Worm (Caenorhabditis elegans) whole organism, L4 larva: Measurements from ENCODE around the gene C53B7.2.

Source experiments
- F10B5.3 ChIP-seq: sonication (generic microtip); optimal IDR thresholded peaks from 2 replicates; lab custom pipeline; 2016; ENCODE audit warnings: mild to moderate bottlenecking, missing genetic modification characterization, missing compliant biosample characterization
- F37D6.2 ChIP-seq: sonication (generic microtip); optimal IDR thresholded peaks from 2 replicates; lab custom pipeline; 2016; ENCODE audit warnings: mild to moderate bottlenecking, missing genetic modification characterization, missing compliant biosample characterization
- T26A8.4 ChIP-seq: fragments of 200-800 bp; sonication (Bioruptor generic); IDR thresholded peaks from 2 replicates; pipeline ENCODE4 v1.3.6; 2022; ENCODE audit warnings: missing genetic modification characterization, missing compliant biosample characterization
- Y5F2A.4 ChIP-seq: fragments of 200-800 bp; sonication (Bioruptor generic); optimal IDR thresholded peaks from 2 replicates; lab custom pipeline; 2018; ENCODE audit warnings: mild to moderate bottlenecking, missing genetic modification characterization, missing compliant biosample characterization
- Y75B8A.6 ChIP-seq: fragments of 200-800 bp; sonication (Bioruptor generic); IDR thresholded peaks from 2 replicates; pipeline ENCODE4 v1.3.6; 2022; ENCODE audit warnings: missing genetic modification reagents, missing genetic modification characterization, missing compliant biosample characterization
- aha-1 ChIP-seq: fragments of 150-350 bp; peaks from one replicate; lab custom pipeline; 2014; ENCODE audit warnings: missing biosample characterization, missing genetic modification characterization
- ama-1 ChIP-seq: fragments of 150-350 bp; optimal IDR thresholded peaks from 2 replicates; lab custom pipeline; 2014; ENCODE audit warnings: inconsistent platforms, mixed read lengths
- ceh-28 ChIP-seq: fragments of 150-350 bp; optimal IDR thresholded peaks from 2 replicates; lab custom pipeline; 2014; ENCODE audit warnings: missing biosample characterization, missing genetic modification reagents, missing genetic modification characterization
- ceh-44 ChIP-seq: fragments of 200-800 bp; sonication (Bioruptor generic); IDR thresholded peaks from 2 replicates; pipeline ENCODE4 v1.3.6; 2022; ENCODE audit warnings: missing genetic modification reagents, missing genetic modification characterization, missing compliant biosample characterization
- ceh-62 ChIP-seq: sonication (generic microtip); optimal IDR thresholded peaks from 2 replicates; lab custom pipeline; 2017; ENCODE audit warnings: missing biosample characterization, missing genetic modification characterization
- ceh-82 ChIP-seq: sonication (generic microtip); optimal IDR thresholded peaks from 2 replicates; lab custom pipeline; 2017; ENCODE audit warnings: missing biosample characterization, missing genetic modification characterization
- ces-1 ChIP-seq: fragments of 150-350 bp; sonication (generic microtip); optimal IDR thresholded peaks from 4 replicates; lab custom pipeline; 2014; ENCODE audit warnings: missing biosample characterization, missing genetic modification reagents, missing genetic modification characterization
- ctbp-1 ChIP-seq: fragments of 200-800 bp; sonication (Bioruptor generic); IDR thresholded peaks from 2 replicates; pipeline ENCODE4 v1.3.6; 2022; ENCODE audit warnings: missing genetic modification reagents, missing genetic modification characterization, missing compliant biosample characterization
- daf-12 ChIP-seq: fragments of 150-350 bp; optimal IDR thresholded peaks from 2 replicates; lab custom pipeline; 2014; ENCODE audit warnings: missing biosample characterization, missing genetic modification reagents, missing genetic modification characterization
- daf-16 ChIP-seq, 3 experiments: sonication (generic microtip); optimal IDR thresholded peaks; 2 replicates each; lab custom pipeline; 2016 to 2017; ENCODE audit warnings: missing genetic modification characterization in 3 of 3, missing genetic modification reagents in 3 of 3, mild to moderate bottlenecking in 2 of 3, missing compliant biosample characterization in 2 of 3, missing biosample characterization in 1 of 3, moderate library complexity in 1 of 3
- daf-19 ChIP-seq: fragments of 200-800 bp; sonication (Bioruptor generic); conservative IDR thresholded peaks from 2 replicates; pipeline ENCODE4 v1.3.6; 2022; ENCODE audit warnings: missing genetic modification characterization, missing compliant biosample characterization
- dmd-8 ChIP-seq: fragments of 200-800 bp; sonication (Bioruptor generic); IDR thresholded peaks from 2 replicates; pipeline ENCODE4 v1.3.6; 2022; ENCODE audit warnings: missing genetic modification characterization, missing compliant biosample characterization
- dve-1 ChIP-seq: sonication (generic microtip); optimal IDR thresholded peaks from 2 replicates; lab custom pipeline; 2017; ENCODE audit warnings: antibody characterized with exemption, mild to moderate bottlenecking, missing genetic modification characterization, missing compliant biosample characterization; ENCODE audit not compliant: insufficient read depth
- fkh-10 ChIP-seq: fragments of 150-350 bp; optimal IDR thresholded peaks from 2 replicates; lab custom pipeline; 2014; ENCODE audit warnings: missing biosample characterization, missing genetic modification reagents, missing genetic modification characterization
- fos-1 ChIP-seq: fragments of 150-350 bp; optimal IDR thresholded peaks from 2 replicates; lab custom pipeline; 2014; ENCODE audit warnings: missing biosample characterization, missing genetic modification characterization
- hif-1 ChIP-seq, 2 experiments: sonication (generic microtip); optimal IDR thresholded peaks; 2 replicates each; lab custom pipeline; 2016 to 2017; ENCODE audit warnings: missing compliant biosample characterization in 2 of 2, missing genetic modification characterization in 2 of 2, missing genetic modification reagents in 2 of 2, missing genotype in 2 of 2, mild to moderate bottlenecking in 1 of 2
- hlh-30 ChIP-seq: sonication (generic microtip); optimal IDR thresholded peaks from 2 replicates; lab custom pipeline; 2017; ENCODE audit warnings: antibody characterized with exemption, mild to moderate bottlenecking, missing genetic modification characterization, missing compliant biosample characterization; ENCODE audit not compliant: insufficient read depth
- lin-38 ChIP-seq: fragments of 200-800 bp; sonication (Bioruptor generic); IDR thresholded peaks from 2 replicates; pipeline ENCODE4 v1.3.6; 2022; ENCODE audit warnings: missing genetic modification reagents, missing genetic modification characterization, missing compliant biosample characterization
- lin-39 ChIP-seq: fragments of 150-350 bp; optimal IDR thresholded peaks from 2 replicates; lab custom pipeline; 2014; ENCODE audit warnings: missing biosample characterization, missing genetic modification reagents, missing genetic modification characterization
- madf-9 ChIP-seq: fragments of 200-800 bp; sonication (Bioruptor generic); conservative IDR thresholded peaks from 2 replicates; pipeline ENCODE4 v1.3.6; 2022; ENCODE audit warnings: missing genetic modification reagents, missing genetic modification characterization, missing compliant biosample characterization
- mdl-1 ChIP-seq, 2 experiments: fragments of 150-350 bp in 1 of 2; sonication (generic microtip) in 1 of 2; optimal IDR thresholded peaks; 2 replicates each; lab custom pipeline; 2014 to 2017; ENCODE audit warnings: missing biosample characterization in 2 of 2, missing genetic modification characterization in 2 of 2
- mep-1 ChIP-seq: fragments of 150-350 bp; sonication (generic microtip); optimal IDR thresholded peaks from 3 replicates; lab custom pipeline; 2014; ENCODE audit warnings: missing biosample characterization, missing genetic modification characterization
- mxl-3 ChIP-seq: fragments of 200-800 bp; sonication (Bioruptor generic); optimal IDR thresholded peaks from 2 replicates; lab custom pipeline; 2018; ENCODE audit warnings: mild to moderate bottlenecking, missing genetic modification characterization, missing compliant biosample characterization
- nhr-102 ChIP-seq: sonication (generic microtip); optimal IDR thresholded peaks from 2 replicates; lab custom pipeline; 2016; ENCODE audit warnings: mild to moderate bottlenecking, missing genetic modification characterization, moderate library complexity, missing compliant biosample characterization
- nhr-42 ChIP-seq: fragments of 200-800 bp; sonication (Bioruptor generic); IDR thresholded peaks from 2 replicates; pipeline ENCODE4 v1.3.6; 2022; ENCODE audit warnings: missing genetic modification characterization, missing compliant biosample characterization
- nhr-6 ChIP-seq: fragments of 150-350 bp; optimal IDR thresholded peaks from 2 replicates; lab custom pipeline; 2014; ENCODE audit warnings: missing biosample characterization, missing genetic modification characterization
- nhr-76 ChIP-seq: fragments of 150-350 bp; optimal IDR thresholded peaks from 2 replicates; lab custom pipeline; 2014; ENCODE audit warnings: missing biosample characterization, missing genetic modification characterization
- pha-4 ChIP-seq, 2 experiments: fragments of 150-350 bp in 1 of 2; fragments of 200-800 bp in 1 of 2; sonication (Bioruptor generic) in 1 of 2; IDR thresholded peaks in 1 of 2; optimal IDR thresholded peaks in 1 of 2; 2 replicates each; pipeline versions ENCODE4 v1.3.6 to Lab custom; 2014 to 2022; ENCODE audit warnings: missing genetic modification characterization in 2 of 2, missing genetic modification reagents in 2 of 2, missing biosample characterization in 1 of 2, missing compliant biosample characterization in 1 of 2
- php-3 ChIP-seq: fragments of 200-800 bp; sonication (Bioruptor generic); IDR thresholded peaks from 2 replicates; pipeline ENCODE4 v1.3.6; 2022; ENCODE audit warnings: missing genetic modification reagents, missing genetic modification characterization, missing compliant biosample characterization
- pqm-1 ChIP-seq: sonication (generic microtip); optimal IDR thresholded peaks from 2 replicates; lab custom pipeline; 2017; ENCODE audit warnings: missing biosample characterization, missing genetic modification characterization
- rbr-2 ChIP-seq: sonication (generic microtip); optimal IDR thresholded peaks from 2 replicates; lab custom pipeline; 2016; ENCODE audit warnings: missing genotype, missing genetic modification characterization, missing compliant biosample characterization
- skn-1 ChIP-seq: fragments of 150-350 bp; optimal IDR thresholded peaks from 2 replicates; lab custom pipeline; 2014; ENCODE audit warnings: missing biosample characterization, missing genetic modification characterization
- snpc-4 ChIP-seq: fragments of 150-350 bp; optimal IDR thresholded peaks from 2 replicates; lab custom pipeline; 2014; ENCODE audit warnings: missing biosample characterization, missing genetic modification characterization
- spr-1 ChIP-seq: sonication (generic microtip); optimal IDR thresholded peaks from 2 replicates; lab custom pipeline; 2016; ENCODE audit warnings: mild to moderate bottlenecking, missing genetic modification characterization, missing compliant biosample characterization
- spr-3 ChIP-seq: fragments of 200-800 bp; sonication (Bioruptor generic); optimal IDR thresholded peaks from 2 replicates; lab custom pipeline; 2018; ENCODE audit warnings: mild to moderate bottlenecking, missing genetic modification characterization, missing compliant biosample characterization
- unc-130 ChIP-seq: sonication (generic microtip); optimal IDR thresholded peaks from 2 replicates; lab custom pipeline; 2016; ENCODE audit warnings: missing genetic modification reagents, missing genetic modification characterization, missing compliant biosample characterization
- unc-62 ChIP-seq, 3 experiments: fragments of 150-350 bp in 1 of 3; sonication (generic microtip); optimal IDR thresholded peaks in 2 of 3; peaks in 1 of 3; 1 replicate in 1 of 3; 2 replicates in 2 of 3; lab custom pipeline; 2014 to 2017; ENCODE audit warnings: missing biosample characterization in 3 of 3, missing genetic modification characterization in 3 of 3, missing genetic modification reagents in 3 of 3, missing genotype in 1 of 3
- vab-7 ChIP-seq: fragments of 200-800 bp; sonication (Bioruptor generic); IDR thresholded peaks from 2 replicates; pipeline ENCODE4 v1.3.6; 2022; ENCODE audit warnings: missing genetic modification reagents, missing genetic modification characterization, missing compliant biosample characterization
- zip-2 ChIP-seq: fragments of 150-350 bp; optimal IDR thresholded peaks from 2 replicates; lab custom pipeline; 2014; ENCODE audit warnings: missing biosample characterization, missing genetic modification characterization
- ztf-7 ChIP-seq: fragments of 150-350 bp; optimal IDR thresholded peaks from 2 replicates; lab custom pipeline; 2014; ENCODE audit warnings: missing biosample characterization, missing genetic modification characterization

C53B7.2 gene

ce11 chrX:6835166-6835565 is 10.9 kb upstream of the C53B7.2 start, which contains the start of gene F41B4.2:
Gene F41B4.2 (minus strand): TSS chrX:6835266.
- TF ChIP-seq aha-1 (peak; percentile 57), dve-1 (tag; lab: Kevin White, UChicago) (no peak)

- TF ChIP-seq mdl-1 (tag; optimal IDR thresholded peaks at IDR 0.05; lab: Kevin White, UChicago), result peak in 1 of 2 experiments; percentile 31
- TF ChIP-seq dmd-8 (GFP tag; lab: Robert Waterston, UW), result no peak
- no peak for TF ChIP-seq nhr-42
- TF ChIP-seq Y75B8A.6 (GFP tag; lab: Robert Waterston, UW), result no peak
- TF ChIP-seq hlh-30 (tag; lab: Kevin White, UChicago), result peak; percentile 69
- TF ChIP-seq unc-62 (GFP tag; optimal IDR thresholded peaks at IDR 0.05 in 1 of 2; lab: Kevin White, UChicago), result peak in 1 of 2 experiments; percentile 73
- TF ChIP-seq unc-62 (tag; optimal IDR thresholded peaks at IDR 0.05; lab: Kevin White, UChicago), result no peak
Measured at ce11 chrX:6836065-6836527, 9.9 kb upstream of the C53B7.2 start, which contains the start of gene F41B4.3. Gene F41B4.3 (minus strand): TSS chrX:6836115.

ce11 chrX:6840670-6841308 is 5.2 kb upstream of the C53B7.2 start, which contains the start of the genes glr-6 and asg-2:
Gene glr-6 (minus strand): TSS chrX:6840720.
Gene asg-2 (plus strand): TSS chrX:6841258.
- TF ChIP-seq mep-1 (tag; lab: Kevin White, UChicago) (peak; percentile 89), lin-38 (GFP tag; lab: Robert Waterston, UW) (peak; percentile 97), fkh-10 (peak; percentile 79), vab-7 (GFP tag; lab: Robert Waterston, UW) (no peak), ctbp-1 (GFP tag; lab: Robert Waterston, UW) (0 out of 2 replicates have a peak, but pooled peaks have one; percentile 39), rbr-2 (peak; percentile 71), ama-1 (lab: Kevin White, UChicago) (peak; percentile 10), skn-1 (tag; lab: Kevin White, UChicago) (no peak), F10B5.3 (no peak), ceh-82 (tag; lab: Kevin White, UChicago) (no peak), lin-39 (tag; lab: Kevin White, UChicago) (no peak), ztf-7 (tag; lab: Kevin White, UChicago) (no peak), daf-16 (GFP tag; optimal IDR thresholded peaks at IDR 0.05; lab: Kevin White, UChicago) (peak in 1 of 2 experiments; percentile 38), daf-16 (tag; optimal IDR thresholded peaks at IDR 0.05; lab: Kevin White, UChicago) (peak; percentile 80), php-3 (GFP tag; lab: Robert Waterston, UW) (no peak), unc-130 (GFP tag; lab: Kevin White, UChicago) (no peak), nhr-6 (tag; lab: Kevin White, UChicago) (peak; percentile 74), mxl-3 (GFP tag; lab: Kevin White, UChicago) (peak; percentile 38), ceh-62 (tag; lab: Kevin White, UChicago) (no peak), snpc-4 (tag; lab: Kevin White, UChicago) (no peak), spr-1 (tag; lab: Kevin White, UChicago) (peak; percentile 51), daf-12 (no peak), zip-2 (no peak), ceh-44 (GFP tag; lab: Robert Waterston, UW) (no peak), daf-19 (GFP tag; lab: Robert Waterston, UW) (no peak), Y75B8A.6 (GFP tag; lab: Robert Waterston, UW) (no peak), Y5F2A.4 (GFP tag; lab: Kevin White, UChicago) (no peak), madf-9 (GFP tag; lab: Robert Waterston, UW) (no peak), hlh-30 (tag; lab: Kevin White, UChicago) (peak; percentile 66), pha-4 (GFP tag; IDR thresholded peaks at IDR 0.05; lab: Robert Waterston, UW) (0 out of 2 replicates have a peak, but pooled peaks have one; percentile 48), pha-4 (tag; optimal IDR thresholded peaks at IDR 0.05; lab: Kevin White, UChicago) (peak; percentile 95), pqm-1 (tag; lab: Kevin White, UChicago) (peak; percentile 70), spr-3 (no peak), ceh-28 (tag; lab: Kevin White, UChicago) (peak; percentile 43), T26A8.4 (GFP tag; lab: Robert Waterston, UW) (peak; percentile 57), nhr-76 (tag; lab: Kevin White, UChicago) (no peak), fos-1 (tag; lab: Kevin White, UChicago) (no peak), nhr-102 (tag; lab: Kevin White, UChicago) (peak; percentile 21), hif-1 (tag; optimal IDR thresholded peaks at IDR 0.05; lab: Kevin White, UChicago) (no peak), F37D6.2 (peak; percentile 0), ces-1 (GFP tag; lab: Kevin White, UChicago) (no peak)
